Fruit fly (Drosophila melanogaster): ENCODE measurements around the gene CG43355.

DNA sequence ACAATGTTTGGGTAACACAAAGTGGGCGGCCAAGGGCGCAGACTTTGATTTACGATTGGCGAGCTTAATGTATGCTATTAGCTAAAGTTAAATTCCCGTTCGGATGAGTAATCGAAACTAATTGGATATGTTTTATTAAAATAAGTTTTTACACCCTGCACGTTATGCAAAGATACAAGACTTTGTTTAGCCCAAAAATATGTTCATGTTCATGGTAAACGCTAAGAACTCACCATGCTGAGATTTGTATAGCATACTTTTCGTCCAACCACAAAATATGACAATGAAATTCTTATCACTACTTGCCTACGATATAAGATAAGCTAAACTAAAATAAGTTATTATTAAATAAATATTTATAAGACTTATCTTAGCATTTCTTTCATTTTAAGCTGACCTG lies 9.5 kb upstream of the CG43355 start:
- TF ChIP-seq Myc (optimal IDR thresholded peaks at IDR 0.05) (no peak), psq (optimal IDR thresholded peaks at IDR 0.05) (no peak), h (optimal IDR thresholded peaks at IDR 0.05) (no peak), Sin3A (optimal IDR thresholded peaks at IDR 0.05) (no peak), ttk (optimal IDR thresholded peaks at IDR 0.05) (no peak)
